Worm (Caenorhabditis elegans): ENCODE data around the gene sru-2.

DNA sequence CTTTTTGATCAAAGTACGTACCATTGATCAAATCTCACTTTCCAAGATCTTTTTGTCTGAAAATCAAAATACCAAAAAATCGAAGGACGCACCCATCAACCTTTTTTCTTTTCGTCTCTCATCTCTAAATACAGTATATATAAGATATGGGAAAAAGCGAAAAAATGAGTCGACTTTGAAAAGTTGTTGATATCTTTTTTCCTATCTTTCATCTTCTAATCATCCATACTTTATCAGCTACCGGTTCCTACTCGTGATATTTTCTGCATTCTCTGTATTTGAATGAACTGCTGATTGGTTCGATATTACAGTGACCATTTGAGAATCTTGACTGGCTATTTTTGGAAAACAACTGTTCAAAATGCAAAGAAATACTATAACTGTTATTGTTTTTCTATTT is 30.8 kb downstream of the sru-2 start, which contains the start of gene C33A12.19:
- no peak for TF ChIP-seq ets-7 (tag; optimal IDR thresholded peaks at IDR 0.05)
- no peak for TF ChIP-seq hmg-4 (GFP tag; optimal IDR thresholded peaks at IDR 0.05)
- TF ChIP-seq ceh-13 (GFP tag; optimal IDR thresholded peaks at IDR 0.05), result no peak
- TF ChIP-seq pes-1 (GFP tag; IDR thresholded peaks at IDR 0.05), result no peak
- no peak for TF ChIP-seq scrt-1 (GFP tag; IDR thresholded peaks at IDR 0.05)
- TF ChIP-seq B0310.2 (tag; optimal IDR thresholded peaks at IDR 0.05), result no peak
- no peak for TF ChIP-seq ama-1 (optimal IDR thresholded peaks at IDR 0.05)
- no peak for TF ChIP-seq ceh-36 (tag; optimal IDR thresholded peaks at IDR 0.05)
- TF ChIP-seq flt-1 (GFP tag; IDR thresholded peaks at IDR 0.05), result no peak
- no peak for TF ChIP-seq tra-4 (tag; optimal IDR thresholded peaks at IDR 0.05)
- TF ChIP-seq sea-1 (GFP tag; conservative IDR thresholded peaks at IDR 0.05), result no peak
- TF ChIP-seq aly-1 (tag; optimal IDR thresholded peaks at IDR 0.05), result no peak
- TF ChIP-seq F13C5.2 (tag; optimal IDR thresholded peaks at IDR 0.05), result no peak
- TF ChIP-seq hnd-1 (tag; optimal IDR thresholded peaks at IDR 0.05), result no peak

Data from whole organism, early embryonic.